Fruit fly (Drosophila melanogaster): ENCODE measurements around the gene BG642312.

BG642312 gene

dm6 chr3L:6220187-6220586 is 13.0 kb downstream of the BG642312 start, which contains the start of gene CG33946 (continued):
- TF ChIP-seq Myb (GFP tag; optimal IDR thresholded peaks at IDR 0.05) (no peak), stwl (tag; optimal IDR thresholded peaks at IDR 0.05) (no peak), HLH4C (GFP tag; IDR thresholded peaks at IDR 0.05; ENCODE audit: partially characterized antibody) (no peak), Ada2b (GFP tag; IDR thresholded peaks at IDR 0.05) (peak; percentile 53), CG12942 (GFP tag; optimal IDR thresholded peaks at IDR 0.05) (no peak), CG7786 (GFP tag; optimal IDR thresholded peaks at IDR 0.05) (no peak), grau (tag; optimal IDR thresholded peaks at IDR 0.05) (no peak), CHES-1-like (GFP tag; optimal IDR thresholded peaks at IDR 0.05) (no peak), CG10543 (GFP tag; optimal IDR thresholded peaks at IDR 0.05) (no peak), Med (GFP tag) (peak; percentile 82), HLH54F (GFP tag; optimal IDR thresholded peaks at IDR 0.05) (peak; percentile 4), fru (optimal IDR thresholded peaks at IDR 0.05) (no peak), CG34422 (GFP tag; IDR thresholded peaks at IDR 0.05) (peak; percentile 35; the same call in 1 of the 3 replicates), ab (GFP tag; optimal IDR thresholded peaks at IDR 0.05) (no peak), CG9817 (tag; optimal IDR thresholded peaks at IDR 0.05) (no peak), CG9727 (GFP tag; optimal IDR thresholded peaks at IDR 0.05) (no peak), Eip74EF (GFP tag; optimal IDR thresholded peaks at IDR 0.05) (no peak), Adf1 (GFP tag; IDR thresholded peaks at IDR 0.05) (peak; percentile 16), Taf1 (GFP tag; IDR thresholded peaks at IDR 0.05) (no peak), CG8089 (GFP tag; optimal IDR thresholded peaks at IDR 0.05) (peak; percentile 0), CG6689 (GFP tag; IDR thresholded peaks at IDR 0.05) (peak; percentile 59; the same call in 1 of the 2 replicates), nmo (GFP tag; optimal IDR thresholded peaks at IDR 0.05) (no peak), CG2129 (GFP tag; IDR thresholded peaks at IDR 0.05; ENCODE audit: partially characterized antibody) (no peak), CG6813 (GFP tag; optimal IDR thresholded peaks at IDR 0.05) (no peak), fd96Cb (tag; optimal IDR thresholded peaks at IDR 0.05) (no peak), Hmx (GFP tag; optimal IDR thresholded peaks at IDR 0.05) (no peak), E2f2 (GFP tag; IDR thresholded peaks at IDR 0.05) (no peak), eve (GFP tag; optimal IDR thresholded peaks at IDR 0.05) (peak in 1 of 2 experiments; percentile 15), Side (GFP tag; optimal IDR thresholded peaks at IDR 0.05) (no peak), CG4617 (GFP tag; optimal IDR thresholded peaks at IDR 0.05; ENCODE audit: borderline replicate concordance) (no peak), zfh2 (GFP tag; optimal IDR thresholded peaks at IDR 0.05) (no peak), bbx (GFP tag; IDR thresholded peaks at IDR 0.05; ENCODE audit: partially characterized antibody) (no peak), odd (GFP tag; optimal IDR thresholded peaks at IDR 0.05) (no peak), ara (GFP tag; IDR thresholded peaks at IDR 0.05) (peak; percentile 42; the same call in 1 of the 2 replicates), Hmr (GFP tag; optimal IDR thresholded peaks at IDR 0.05) (no peak), otp (GFP tag; IDR thresholded peaks at IDR 0.05) (0 out of 3 replicates have a peak, but pooled peaks have one; percentile 22), CG13296 (GFP tag; optimal IDR thresholded peaks at IDR 0.05) (no peak), Ptx1 (GFP tag; IDR thresholded peaks at IDR 0.05) (0 out of 2 replicates have a peak, but pooled peaks have one; percentile 20), CG33213 (GFP tag; optimal IDR thresholded peaks at IDR 0.05) (no peak), pita (GFP tag; optimal IDR thresholded peaks at IDR 0.05) (no peak), chn (GFP tag; optimal IDR thresholded peaks at IDR 0.05) (peak; percentile 33), Sin3A (optimal IDR thresholded peaks at IDR 0.05) (no peak), GATAe (GFP tag; conservative IDR thresholded peaks at IDR 0.05) (no peak), Mad (GFP tag; optimal IDR thresholded peaks at IDR 0.05) (no peak), B-H2 (GFP tag; optimal IDR thresholded peaks at IDR 0.05) (no peak), NfI (GFP tag; optimal IDR thresholded peaks at IDR 0.05) (peak; percentile 21), HmgD (GFP tag; optimal IDR thresholded peaks at IDR 0.05) (no peak), slbo (GFP tag; IDR thresholded peaks at IDR 0.05) (peak; percentile 51), sens (GFP tag) (peak; percentile 88), CG15514 (GFP tag; optimal IDR thresholded peaks at IDR 0.05) (no peak), CG14710 (tag; optimal IDR thresholded peaks at IDR 0.05) (no peak), abd-A (tag; optimal IDR thresholded peaks at IDR 0.05) (no peak)
